Worm (Caenorhabditis elegans) whole organism, early embryonic: Measurements from ENCODE around the gene mca-3.

ENCODE experiments used
- B0310.2 ChIP-seq: sonication (generic microtip); optimal IDR thresholded peaks from 2 replicates; lab custom pipeline; 2016; ENCODE audit warnings: mild to moderate bottlenecking, missing genetic modification characterization, missing compliant biosample characterization
- ama-1 ChIP-seq: fragments of 150-350 bp; optimal IDR thresholded peaks from 2 replicates; lab custom pipeline; 2014
- flt-1 ChIP-seq: fragments of 200-800 bp; sonication (Bioruptor generic); IDR thresholded peaks from 2 replicates; pipeline ENCODE4 v1.3.6; 2022; ENCODE audit warnings: missing genetic modification characterization, missing compliant biosample characterization
- tbx-11 ChIP-seq: fragments of 200-800 bp; sonication (Bioruptor generic); IDR thresholded peaks from 2 replicates; pipeline ENCODE4 v1.3.6; 2022; ENCODE audit warnings: missing genetic modification characterization, missing compliant biosample characterization
- tbx-37 ChIP-seq: fragments of 200-800 bp; sonication (Bioruptor generic); conservative IDR thresholded peaks from 2 replicates; pipeline ENCODE4 v1.3.6; 2022; ENCODE audit warnings: missing genetic modification reagents, missing genetic modification characterization, missing compliant biosample characterization
- tra-4 ChIP-seq: sonication (generic microtip); optimal IDR thresholded peaks from 2 replicates; lab custom pipeline; 2017; ENCODE audit warnings: missing genetic modification characterization, missing compliant biosample characterization

DNA sequence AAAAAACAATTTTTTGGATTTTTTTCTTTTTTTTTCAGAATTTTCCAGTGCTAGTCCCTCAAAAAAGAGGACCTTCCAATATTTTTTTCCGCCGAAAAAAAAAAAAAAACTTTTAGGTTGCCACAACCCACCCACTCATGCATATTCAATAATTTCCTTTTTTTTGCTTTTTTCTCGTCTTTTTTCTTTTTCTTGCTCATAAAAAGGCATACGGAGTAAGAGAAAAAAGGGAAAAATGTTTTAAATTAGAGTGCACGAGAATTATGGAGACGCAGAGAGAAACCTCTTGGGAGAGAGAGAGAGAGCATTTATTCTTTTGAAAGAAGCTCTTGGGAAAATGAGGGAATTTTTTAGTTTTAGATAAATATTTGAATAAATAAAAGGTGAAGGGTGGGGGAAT, 5.0 kb downstream of the mca-3 start:
- no peak for TF ChIP-seq ama-1 (lab: Kevin White, UChicago)
- TF ChIP-seq tbx-37 (GFP tag; lab: Robert Waterston, UW): no peak
- no peak for TF ChIP-seq tra-4 (tag; lab: Kevin White, UChicago)
- no peak for TF ChIP-seq tbx-11 (GFP tag; lab: Robert Waterston, UW)
- TF ChIP-seq flt-1 (GFP tag; lab: Robert Waterston, UW): no peak
- no peak for TF ChIP-seq B0310.2 (tag; lab: Kevin White, UChicago)
